Worm (Caenorhabditis elegans) whole organism, L4 larva: Measurements from ENCODE around the gene ZC250.5.

ENCODE experiments used
- D1046.2 ChIP-seq: fragments of 200-800 bp; sonication (Bioruptor generic); IDR thresholded peaks from 2 replicates; pipeline ENCODE4 v1.3.6; 2022; ENCODE audit warnings: missing genetic modification characterization, missing compliant biosample characterization
- R02D3.7 ChIP-seq: fragments of 150-350 bp; sonication (generic microtip); optimal IDR thresholded peaks from 3 replicates; lab custom pipeline; 2014; ENCODE audit warnings: missing biosample characterization, missing genetic modification characterization
- Y5F2A.4 ChIP-seq: fragments of 200-800 bp; sonication (Bioruptor generic); optimal IDR thresholded peaks from 2 replicates; lab custom pipeline; 2018; ENCODE audit warnings: mild to moderate bottlenecking, missing genetic modification characterization, missing compliant biosample characterization
- ceh-20 ChIP-seq: fragments of 200-800 bp; sonication (Bioruptor generic); IDR thresholded peaks from 2 replicates; pipeline ENCODE4 v1.3.6; 2022; ENCODE audit warnings: missing genetic modification reagents, missing genetic modification characterization, missing compliant biosample characterization
- ceh-32 ChIP-seq: sonication (generic microtip); optimal IDR thresholded peaks from 2 replicates; lab custom pipeline; 2016; ENCODE audit warnings: mild to moderate bottlenecking, missing genetic modification characterization, missing compliant biosample characterization; ENCODE audit not compliant: poor library complexity
- daf-16 ChIP-seq, 3 experiments: sonication (generic microtip); optimal IDR thresholded peaks; 2 replicates each; lab custom pipeline; 2016 to 2017; ENCODE audit warnings: missing genetic modification characterization in 3 of 3, missing genetic modification reagents in 3 of 3, mild to moderate bottlenecking in 2 of 3, missing compliant biosample characterization in 2 of 3, missing biosample characterization in 1 of 3, moderate library complexity in 1 of 3
- egl-43 ChIP-seq: fragments of 200-800 bp; sonication (Bioruptor generic); IDR thresholded peaks from 2 replicates; pipeline ENCODE4 v1.3.6; 2022; ENCODE audit warnings: missing genetic modification reagents, missing genetic modification characterization, missing compliant biosample characterization
- hlh-30 ChIP-seq: sonication (generic microtip); optimal IDR thresholded peaks from 2 replicates; lab custom pipeline; 2017; ENCODE audit warnings: antibody characterized with exemption, mild to moderate bottlenecking, missing genetic modification characterization, missing compliant biosample characterization; ENCODE audit not compliant: insufficient read depth
- lin-39 ChIP-seq: fragments of 150-350 bp; optimal IDR thresholded peaks from 2 replicates; lab custom pipeline; 2014; ENCODE audit warnings: missing biosample characterization, missing genetic modification reagents, missing genetic modification characterization
- madf-5 ChIP-seq, 2 experiments: fragments of 200-800 bp; sonication (Bioruptor generic); IDR thresholded peaks; 2 replicates each; pipeline ENCODE4 v1.3.6; 2022; ENCODE audit warnings: missing compliant biosample characterization in 2 of 2, missing genetic modification characterization in 2 of 2
- nhr-11 ChIP-seq: fragments of 150-350 bp; optimal IDR thresholded peaks from 2 replicates; lab custom pipeline; 2014; ENCODE audit warnings: missing biosample characterization, missing genetic modification characterization
- pqm-1 ChIP-seq: sonication (generic microtip); optimal IDR thresholded peaks from 2 replicates; lab custom pipeline; 2017; ENCODE audit warnings: missing biosample characterization, missing genetic modification characterization
- rbr-2 ChIP-seq: sonication (generic microtip); optimal IDR thresholded peaks from 2 replicates; lab custom pipeline; 2016; ENCODE audit warnings: missing genotype, missing genetic modification characterization, missing compliant biosample characterization
- saeg-2 ChIP-seq: fragments of 200-800 bp; sonication (Bioruptor generic); IDR thresholded peaks from 2 replicates; pipeline ENCODE4 v1.3.6; 2022; ENCODE audit warnings: missing genetic modification reagents, missing genetic modification characterization, missing compliant biosample characterization
- tra-1 ChIP-seq: fragments of 200-800 bp; sonication (Bioruptor generic); IDR thresholded peaks from 2 replicates; pipeline ENCODE4 v1.3.6; 2022; ENCODE audit warnings: missing genetic modification reagents, missing genetic modification characterization, missing compliant biosample characterization
- unc-62 ChIP-seq, 3 experiments: fragments of 150-350 bp in 1 of 3; sonication (generic microtip); optimal IDR thresholded peaks in 2 of 3; peaks in 1 of 3; 1 replicate in 1 of 3; 2 replicates in 2 of 3; lab custom pipeline; 2014 to 2017; ENCODE audit warnings: missing biosample characterization in 3 of 3, missing genetic modification characterization in 3 of 3, missing genetic modification reagents in 3 of 3, missing genotype in 1 of 3
- vab-7 ChIP-seq: fragments of 200-800 bp; sonication (Bioruptor generic); IDR thresholded peaks from 2 replicates; pipeline ENCODE4 v1.3.6; 2022; ENCODE audit warnings: missing genetic modification reagents, missing genetic modification characterization, missing compliant biosample characterization
- zip-2 ChIP-seq: fragments of 150-350 bp; optimal IDR thresholded peaks from 2 replicates; lab custom pipeline; 2014; ENCODE audit warnings: missing biosample characterization, missing genetic modification characterization

ZC250.5 gene

ce11 chrV:5852084-5852483 lies 46.5 kb downstream of the ZC250.5 start:
- TF ChIP-seq madf-5 (GFP tag; IDR thresholded peaks at IDR 0.05; lab: Robert Waterston, UW) (no peak), zip-2 (tag; lab: Kevin White, UChicago) (no peak), tra-1 (GFP tag; lab: Robert Waterston, UW) (no peak), nhr-11 (tag; lab: Kevin White, UChicago) (no peak), R02D3.7 (tag; lab: Kevin White, UChicago) (no peak), saeg-2 (GFP tag; lab: Robert Waterston, UW) (no peak), hlh-30 (no peak), rbr-2 (tag; lab: Kevin White, UChicago) (no peak), lin-39 (no peak), Y5F2A.4 (GFP tag; lab: Kevin White, UChicago) (no peak), vab-7 (GFP tag; lab: Robert Waterston, UW) (no peak), ceh-20 (GFP tag; lab: Robert Waterston, UW) (no peak), pqm-1 (tag; lab: Kevin White, UChicago) (no peak), daf-16 (GFP tag; optimal IDR thresholded peaks at IDR 0.05; lab: Kevin White, UChicago) (no peak), daf-16 (tag; optimal IDR thresholded peaks at IDR 0.05; lab: Kevin White, UChicago) (no peak), ceh-32 (tag; lab: Kevin White, UChicago) (no peak), unc-62 (GFP tag; optimal IDR thresholded peaks at IDR 0.05 in 1 of 2; lab: Kevin White, UChicago) (no peak), unc-62 (tag; optimal IDR thresholded peaks at IDR 0.05; lab: Kevin White, UChicago) (no peak), D1046.2 (GFP tag; lab: Robert Waterston, UW) (no peak), egl-43 (no peak)
